Worm (Caenorhabditis elegans): ENCODE results near the gene F28H7.7.

The F28H7.7 gene

ce11 chrV:10715158-10716152 lies 38.5 kb downstream of the F28H7.7 start (continued):
- TF ChIP-seq dve-1 (tag; optimal IDR thresholded peaks at IDR 0.05) (peak; percentile 39), hlh-8 (tag; optimal IDR thresholded peaks at IDR 0.05) (peak; percentile 35), ceh-14 (tag; optimal IDR thresholded peaks at IDR 0.05) (no peak), tbx-7 (tag; optimal IDR thresholded peaks at IDR 0.05) (no peak), pqm-1 (tag; optimal IDR thresholded peaks at IDR 0.05) (no peak), C08G9.2 (tag; optimal IDR thresholded peaks at IDR 0.05) (no peak), K02D7.2 (tag; optimal IDR thresholded peaks at IDR 0.05) (no peak), hlh-13 (GFP tag; optimal IDR thresholded peaks at IDR 0.05) (no peak), ceh-31 (tag; optimal IDR thresholded peaks at IDR 0.05) (peak; percentile 78), rnt-1 (tag; optimal IDR thresholded peaks at IDR 0.05) (peak; percentile 86), K09A11.1 (tag; optimal IDR thresholded peaks at IDR 0.05; ENCODE audit: insufficient read depth) (no peak), ref-2 (tag; optimal IDR thresholded peaks at IDR 0.05) (no peak), madf-2 (tag; optimal IDR thresholded peaks at IDR 0.05) (no peak), unc-86 (tag; optimal IDR thresholded peaks at IDR 0.05) (no peak), dmd-4 (tag; optimal IDR thresholded peaks at IDR 0.05; ENCODE audit: borderline replicate concordance) (no peak), elt-4 (tag; optimal IDR thresholded peaks at IDR 0.05) (no peak), ets-4 (tag; optimal IDR thresholded peaks at IDR 0.05) (no peak), ztf-16 (tag; optimal IDR thresholded peaks at IDR 0.05) (no peak), Y22D7AL.16 (tag; optimal IDR thresholded peaks at IDR 0.05) (no peak), tbx-2 (tag; optimal IDR thresholded peaks at IDR 0.05) (peak; percentile 66), F13H6.1 (tag; optimal IDR thresholded peaks at IDR 0.05) (no peak), sox-4 (tag; optimal IDR thresholded peaks at IDR 0.05) (no peak), pat-9 (tag; optimal IDR thresholded peaks at IDR 0.05) (no peak), fkh-10 (GFP tag; optimal IDR thresholded peaks at IDR 0.05) (no peak), ceh-22 (tag; optimal IDR thresholded peaks at IDR 0.05) (no peak), T23F11.4 (GFP tag; optimal IDR thresholded peaks at IDR 0.05) (no peak), fax-1 (tag; optimal IDR thresholded peaks at IDR 0.05) (no peak), unc-3 (GFP tag; conservative IDR thresholded peaks at IDR 0.05) (no peak), unc-3 (tag; optimal IDR thresholded peaks at IDR 0.05) (no peak), elt-2 (tag; optimal IDR thresholded peaks at IDR 0.05) (no peak), hlh-15 (tag; optimal IDR thresholded peaks at IDR 0.05) (no peak)

DNA sequence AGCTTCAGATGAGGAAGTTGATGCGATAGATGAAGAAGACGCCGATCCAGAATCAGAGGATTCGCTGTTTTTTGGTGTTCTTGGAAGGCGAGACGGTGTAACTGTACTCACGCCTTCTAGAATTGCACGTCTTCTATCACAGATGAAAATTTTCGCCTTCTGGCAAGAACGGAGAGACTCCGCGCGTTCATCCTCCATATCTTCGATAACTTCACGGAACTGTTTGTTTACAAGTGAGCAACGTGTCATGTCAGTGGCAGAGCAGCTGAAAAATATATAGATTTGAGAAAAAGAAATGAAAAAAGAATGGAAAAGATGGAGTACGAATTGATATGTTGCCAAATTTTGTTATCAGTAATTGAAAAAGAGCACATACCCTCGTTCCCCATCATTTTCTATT lies 39.3 kb downstream of the F28H7.7 start:
- no peak for TF ChIP-seq ceh-14 (tag; optimal IDR thresholded peaks at IDR 0.05)
- TF ChIP-seq ceh-34 (tag; optimal IDR thresholded peaks at IDR 0.05) = no peak
- TF ChIP-seq ahr-1 (tag; optimal IDR thresholded peaks at IDR 0.05) = no peak
- TF ChIP-seq gmeb-2 (tag; optimal IDR thresholded peaks at IDR 0.05) = no peak
- TF ChIP-seq ceh-9 (tag; optimal IDR thresholded peaks at IDR 0.05) = no peak
- TF ChIP-seq F13H6.1 (tag; optimal IDR thresholded peaks at IDR 0.05) = no peak
- TF ChIP-seq sox-4 (tag; optimal IDR thresholded peaks at IDR 0.05) = no peak
- no peak for TF ChIP-seq ttx-3 (tag; optimal IDR thresholded peaks at IDR 0.05)
- TF ChIP-seq K09A11.1 (tag; optimal IDR thresholded peaks at IDR 0.05; ENCODE audit: insufficient read depth) = no peak
- no peak for TF ChIP-seq C08G9.2 (tag; optimal IDR thresholded peaks at IDR 0.05)
- no peak for TF ChIP-seq pag-3 (tag; optimal IDR thresholded peaks at IDR 0.05; ENCODE audit: borderline replicate concordance)
- TF ChIP-seq tbx-7 (tag; optimal IDR thresholded peaks at IDR 0.05) = no peak
- no peak for TF ChIP-seq pros-1 (tag; optimal IDR thresholded peaks at IDR 0.05)

- no peak for TF ChIP-seq ama-1 (optimal IDR thresholded peaks at IDR 0.05)
- TF ChIP-seq T23F11.4 (GFP tag; optimal IDR thresholded peaks at IDR 0.05) = no peak
Observed at ce11 chrV:10713704-10714239, 40.2 kb downstream of the F28H7.7 start.
